Fruit fly (Drosophila melanogaster) whole organism, embryonic: ENCODE data around the gene wam.

Experiments
- Awh ChIP-seq: fragments of 200-800 bp; sonication (Bioruptor generic); IDR thresholded peaks from 2 replicates; pipeline ENCODE4, ENCODE4 v1.3.6; 2022; ENCODE audit warnings: missing biosample characterization, missing genetic modification characterization
- Blimp-1 ChIP-seq: fragments of 200-800 bp; sonication (Bioruptor generic); optimal IDR thresholded peaks from 3 replicates; lab custom pipeline; 2018; ENCODE audit warnings: missing biosample characterization, missing genetic modification characterization, mild to moderate bottlenecking, moderate library complexity, missing genetic modification reagents
- CG14710 ChIP-seq: fragments of 200-800 bp; sonication (Bioruptor generic); optimal IDR thresholded peaks from 3 replicates; lab custom pipeline; 2019; ENCODE audit warnings: missing biosample characterization, mild to moderate bottlenecking, missing genetic modification characterization, moderate library complexity
- CG15696 ChIP-seq: fragments of 200-800 bp; sonication (Bioruptor generic); optimal IDR thresholded peaks from 2 replicates; lab custom pipeline; 2019; ENCODE audit warnings: missing biosample characterization, mild to moderate bottlenecking, missing genetic modification characterization, moderate library complexity
- CG16863 ChIP-seq: fragments of 200-800 bp; sonication (Bioruptor generic); optimal IDR thresholded peaks from 3 replicates; lab custom pipeline; 2016; ENCODE audit warnings: missing biosample characterization, missing genetic modification characterization
- CG17328 ChIP-seq: fragments of 200-800 bp; sonication (Bioruptor generic); IDR thresholded peaks from 2 replicates; pipeline ENCODE4 v1.3.6; 2022; ENCODE audit warnings: missing biosample characterization, missing genetic modification characterization
- CG17829 ChIP-seq: fragments of 200-800 bp; optimal IDR thresholded peaks from 2 replicates; lab custom pipeline; 2019; ENCODE audit warnings: missing biosample characterization, mild to moderate bottlenecking, missing genetic modification characterization, moderate library complexity
- CG18262 ChIP-seq: fragments of 200-800 bp; optimal IDR thresholded peaks from 3 replicates; lab custom pipeline; 2019; ENCODE audit warnings: missing biosample characterization, mild to moderate bottlenecking, missing genetic modification characterization, moderate library complexity
- CG2712 ChIP-seq: fragments of 200-800 bp; optimal IDR thresholded peaks from 3 replicates; lab custom pipeline; 2019; ENCODE audit warnings: missing biosample characterization, mild to moderate bottlenecking, missing genetic modification characterization, moderate library complexity
- CG3995 ChIP-seq: fragments of 200-800 bp; sonication (Bioruptor generic); optimal IDR thresholded peaks from 3 replicates; lab custom pipeline; 2016; ENCODE audit warnings: missing biosample characterization, missing genetic modification characterization
- CG43689 ChIP-seq: fragments of 200-800 bp; sonication (Bioruptor generic); IDR thresholded peaks from 2 replicates; pipeline ENCODE4 v1.3.6; 2022; ENCODE audit warnings: missing biosample characterization, missing genetic modification characterization
- CG4820 ChIP-seq: fragments of 200-800 bp; sonication (Bioruptor generic); optimal IDR thresholded peaks from 3 replicates; lab custom pipeline; 2016; ENCODE audit warnings: missing biosample characterization, missing genetic modification characterization
- CG6689 ChIP-seq: fragments of 200-800 bp; sonication (Bioruptor generic); IDR thresholded peaks from 2 replicates; pipeline ENCODE4 v1.3.6; 2022; ENCODE audit warnings: missing biosample characterization, missing genetic modification characterization
- CG6765 ChIP-seq: fragments of 200-800 bp; sonication (Bioruptor generic); optimal IDR thresholded peaks from 3 replicates; lab custom pipeline; 2017; ENCODE audit warnings: missing biosample characterization, mild to moderate bottlenecking, missing genetic modification characterization
- CG7556 ChIP-seq: fragments of 200-800 bp; sonication (Bioruptor generic); optimal IDR thresholded peaks from 2 replicates; lab custom pipeline; 2017; ENCODE audit warnings: missing biosample characterization, mild to moderate bottlenecking, missing genetic modification characterization
- CG7839 ChIP-seq: fragments of 200-800 bp; sonication (Bioruptor generic); optimal IDR thresholded peaks from 3 replicates; lab custom pipeline; 2018; ENCODE audit warnings: missing biosample characterization, mild to moderate bottlenecking, missing genetic modification characterization, moderate library complexity
- CG8765 ChIP-seq: fragments of 200-800 bp; sonication (Bioruptor generic); IDR thresholded peaks from 2 replicates; pipeline ENCODE4 v1.3.6; 2022; ENCODE audit warnings: missing biosample characterization, missing genetic modification characterization
- CG9437 ChIP-seq: fragments of 200-800 bp; sonication (Bioruptor generic); optimal IDR thresholded peaks from 2 replicates; lab custom pipeline; 2018; ENCODE audit warnings: missing biosample characterization, mild to moderate bottlenecking, missing genetic modification characterization
- CG9817 ChIP-seq: fragments of 200-800 bp; sonication (Bioruptor generic); optimal IDR thresholded peaks from 2 replicates; lab custom pipeline; 2018; ENCODE audit warnings: missing biosample characterization, mild to moderate bottlenecking, missing genetic modification characterization, moderate library complexity
- Camta ChIP-seq: fragments of 200-800 bp; sonication (Bioruptor generic); optimal IDR thresholded peaks from 2 replicates; lab custom pipeline; 2016; ENCODE audit warnings: missing biosample characterization, missing genetic modification characterization
- D ChIP-seq, 2 experiments: fragments of 200-800 bp in 1 of 2; fragments of >200 bp in 1 of 2; sonication (Bioruptor generic) in 1 of 2; optimal IDR thresholded peaks; 2 replicates in 1 of 2; 3 replicates in 1 of 2; lab custom pipeline; 2017; ENCODE audit warnings: mild to moderate bottlenecking in 1 of 2, missing biosample characterization in 1 of 2, missing genetic modification characterization in 1 of 2, missing genetic modification reagents in 1 of 2
- Dref ChIP-seq: fragments of 200-800 bp; sonication (Bioruptor generic); IDR thresholded peaks from 2 replicates; pipeline ENCODE4 v1.3.6; 2022; ENCODE audit warnings: missing biosample characterization, missing genetic modification characterization
- Gug ChIP-seq: fragments of 200-800 bp; sonication (Bioruptor generic); IDR thresholded peaks from 4 replicates; pipeline ENCODE4 v1.3.6; 2022; ENCODE audit warnings: missing biosample characterization, missing genetic modification characterization
- HLH3B ChIP-seq: fragments of 200-800 bp; sonication (Bioruptor generic); IDR thresholded peaks from 2 replicates; pipeline ENCODE4 v1.3.6; 2022; ENCODE audit warnings: missing biosample characterization, missing genetic modification characterization
- NC2β ChIP-seq: fragments of 200-800 bp; sonication (Bioruptor generic); optimal IDR thresholded peaks from 2 replicates; lab custom pipeline; 2016; ENCODE audit warnings: missing biosample characterization, missing genetic modification characterization
- NK7.1 ChIP-seq: fragments of 200-800 bp; sonication (Bioruptor generic); optimal IDR thresholded peaks from 3 replicates; lab custom pipeline; 2016; ENCODE audit warnings: missing biosample characterization, missing genetic modification characterization
- Nf-YB ChIP-seq: fragments of 200-800 bp; sonication (Bioruptor generic); optimal IDR thresholded peaks from 3 replicates; lab custom pipeline; 2019; ENCODE audit warnings: missing biosample characterization, mild to moderate bottlenecking, missing genetic modification characterization, moderate library complexity
- Oli ChIP-seq: fragments of 200-800 bp; sonication (Bioruptor generic); optimal IDR thresholded peaks from 2 replicates; lab custom pipeline; 2018; ENCODE audit warnings: missing biosample characterization, mild to moderate bottlenecking, missing genetic modification characterization, moderate library complexity
- Spps ChIP-seq: fragments of 200-800 bp; sonication (Bioruptor generic); optimal IDR thresholded peaks from 2 replicates; lab custom pipeline; 2018; ENCODE audit warnings: missing biosample characterization, mild to moderate bottlenecking, missing genetic modification characterization
- Xbp1 ChIP-seq: fragments of 200-800 bp; sonication (Bioruptor generic); optimal IDR thresholded peaks from 3 replicates; lab custom pipeline; 2016; ENCODE audit warnings: missing biosample characterization, mild to moderate bottlenecking, missing genetic modification characterization
- ase ChIP-seq: fragments of 200-800 bp; sonication (Bioruptor generic); IDR thresholded peaks from 3 replicates; pipeline ENCODE4 v1.3.6; 2022; ENCODE audit warnings: missing biosample characterization, missing genetic modification characterization
- az2 ChIP-seq: fragments of 200-800 bp; sonication (Bioruptor generic); optimal IDR thresholded peaks from 3 replicates; lab custom pipeline; 2016; ENCODE audit warnings: missing biosample characterization, missing genetic modification characterization
- chif ChIP-seq, 2 experiments: fragments of 200-800 bp; sonication (Bioruptor generic); optimal IDR thresholded peaks; 3 replicates each; lab custom pipeline; 2016; ENCODE audit warnings: missing biosample characterization in 2 of 2, missing genetic modification characterization in 2 of 2
- dmrt11E ChIP-seq: fragments of 200-800 bp; sonication (Bioruptor generic); optimal IDR thresholded peaks from 3 replicates; lab custom pipeline; 2018; ENCODE audit warnings: missing biosample characterization, mild to moderate bottlenecking, missing genetic modification characterization, moderate library complexity
- gem ChIP-seq: fragments of 200-800 bp; sonication (Bioruptor generic); optimal IDR thresholded peaks from 2 replicates; lab custom pipeline; 2019; ENCODE audit warnings: missing biosample characterization, mild to moderate bottlenecking, missing genetic modification characterization, moderate library complexity
- gsb-n ChIP-seq: fragments of 200-800 bp; sonication (Bioruptor generic); optimal IDR thresholded peaks from 3 replicates; lab custom pipeline; 2018; ENCODE audit warnings: missing biosample characterization, mild to moderate bottlenecking, missing genetic modification characterization
- kni ChIP-seq: fragments of 200-800 bp; sonication (Bioruptor generic); optimal IDR thresholded peaks from 3 replicates; lab custom pipeline; 2017; ENCODE audit warnings: mild to moderate bottlenecking, missing biosample characterization, missing genetic modification reagents, missing genetic modification characterization
- lola ChIP-seq, 3 experiments: fragments of >200 bp in 2 of 3; fragments of 200-800 bp in 1 of 3; sonication (Bioruptor generic) in 1 of 3; optimal IDR thresholded peaks; 2 replicates each; lab custom pipeline; 2017 to 2019; ENCODE audit warnings: missing biosample characterization in 3 of 3, missing genetic modification characterization in 3 of 3, mild to moderate bottlenecking in 1 of 3, moderate library complexity in 1 of 3
- lov ChIP-seq, 2 experiments: fragments of 200-800 bp in 1 of 2; fragments of >200 bp in 1 of 2; sonication (Bioruptor generic) in 1 of 2; IDR thresholded peaks in 1 of 2; optimal IDR thresholded peaks in 1 of 2; 2 replicates in 1 of 2; 3 replicates in 1 of 2; pipeline versions ENCODE4 v1.3.6 to Lab custom; 2017 to 2022; ENCODE audit warnings: missing biosample characterization in 1 of 2, missing genetic modification characterization in 1 of 2
- nerfin-1 ChIP-seq: fragments of 200-800 bp; sonication (Bioruptor generic); optimal IDR thresholded peaks from 3 replicates; lab custom pipeline; 2019; ENCODE audit warnings: missing biosample characterization, mild to moderate bottlenecking, missing genetic modification characterization, moderate library complexity
- pan ChIP-seq, 4 experiments: fragments of >200 bp in 3 of 4; fragments of 200-800 bp in 1 of 4; sonication (Bioruptor generic) in 1 of 4; optimal IDR thresholded peaks in 3 of 4; IDR thresholded peaks in 1 of 4; 2 replicates each; pipeline versions ENCODE4 v1.3.6 to Lab custom; 2017 to 2022; ENCODE audit warnings: missing biosample characterization in 2 of 4, missing genetic modification characterization in 2 of 4, mixed read lengths in 1 of 4
- prd ChIP-seq, 3 experiments: fragments of >200 bp in 2 of 3; fragments of 200-800 bp in 1 of 3; sonication (Bioruptor generic) in 1 of 3; optimal IDR thresholded peaks in 2 of 3; IDR thresholded peaks in 1 of 3; 2 replicates in 2 of 3; 3 replicates in 1 of 3; pipeline versions ENCODE4 v1.3.6 to Lab custom; 2017 to 2022; ENCODE audit warnings: missing biosample characterization in 1 of 3, missing genetic modification characterization in 1 of 3
- pros ChIP-seq: fragments of 200-800 bp; sonication (Bioruptor generic); optimal IDR thresholded peaks from 3 replicates; lab custom pipeline; 2019; ENCODE audit warnings: missing biosample characterization, mild to moderate bottlenecking, missing genetic modification characterization, moderate library complexity
- sens ChIP-seq: fragments of 200-800 bp; sonication (Bioruptor generic); peaks from one replicate; lab custom pipeline; 2016; ENCODE audit warnings: missing biosample characterization, missing genetic modification characterization
- unpg ChIP-seq: fragments of 200-800 bp; sonication (Bioruptor generic); optimal IDR thresholded peaks from 3 replicates; lab custom pipeline; 2018; ENCODE audit warnings: missing biosample characterization, mild to moderate bottlenecking, missing genetic modification characterization, moderate library complexity
- zen ChIP-seq: fragments of 200-800 bp; sonication (Bioruptor generic); optimal IDR thresholded peaks from 3 replicates; lab custom pipeline; 2018; ENCODE audit warnings: missing biosample characterization, mild to moderate bottlenecking, missing genetic modification characterization, moderate library complexity
- zfh1 ChIP-seq: fragments of 200-800 bp; sonication (Bioruptor generic); IDR thresholded peaks from 3 replicates; pipeline ENCODE4 v1.3.6; 2022; ENCODE audit warnings: missing biosample characterization, missing genetic modification characterization

wam gene

dm6 chr3R:23303297-23303696, 15.4 kb upstream of the wam start (continued):
- TF ChIP-seq D (optimal IDR thresholded peaks at IDR 0.05; lab: Kevin White, UChicago), result no peak
- peak; percentile 21 for TF ChIP-seq D (GFP tag; optimal IDR thresholded peaks at IDR 0.05; lab: Kevin White, UChicago)
- no peak for TF ChIP-seq lov (optimal IDR thresholded peaks at IDR 0.05; lab: Kevin White, UChicago)
- peak; percentile 60; the same call in 1 of the 3 replicates for TF ChIP-seq lov (GFP tag; IDR thresholded peaks at IDR 0.05; lab: Robert Waterston, UW)
- peak; percentile 8 for TF ChIP-seq CG4820 (GFP tag; lab: Kevin White, UChicago)
- TF ChIP-seq chif (GFP tag; optimal IDR thresholded peaks at IDR 0.05; lab: Kevin White, UChicago), result peak in 1 of 2 experiments; percentile 46
- no peak for TF ChIP-seq CG9817 (tag; lab: Kevin White, UChicago)
- TF ChIP-seq prd (optimal IDR thresholded peaks at IDR 0.05; lab: Kevin White, UChicago), result no peak
- peak; percentile 77; the same call in 2 of the 3 replicates for TF ChIP-seq prd (GFP tag; IDR thresholded peaks at IDR 0.05; lab: Robert Waterston, UW)
- peak; percentile 70 for TF ChIP-seq CG18262 (tag; lab: Kevin White, UChicago)
- TF ChIP-seq Spps (tag; lab: Kevin White, UChicago), result peak; percentile 19
- peak; percentile 53 for TF ChIP-seq CG17829 (tag; lab: Kevin White, UChicago)
- peak; percentile 83 for TF ChIP-seq sens (GFP tag; lab: Kevin White, UChicago)
- TF ChIP-seq CG2712, result peak; percentile 76
- no peak for TF ChIP-seq CG6765
- TF ChIP-seq pros, result peak; percentile 29
- no peak for TF ChIP-seq Awh (GFP tag; lab: Robert Waterston, UW)
- TF ChIP-seq CG17328 (GFP tag; lab: Robert Waterston, UW), result 0 out of 2 replicates have a peak, but pooled peaks have one; percentile 28
- TF ChIP-seq CG8765, result peak; percentile 59; the same call in 1 of the 2 replicates
- TF ChIP-seq CG14710 (tag; lab: Kevin White, UChicago), result peak; percentile 42
- peak; percentile 4 for TF ChIP-seq CG7839 (tag; lab: Kevin White, UChicago)
- TF ChIP-seq unpg (GFP tag; lab: Kevin White, UChicago), result peak; percentile 33
- TF ChIP-seq lola (GFP tag; optimal IDR thresholded peaks at IDR 0.05; lab: Kevin White, UChicago), result peak in 1 of 3 experiments; percentile 67
- TF ChIP-seq nerfin-1 (tag; lab: Kevin White, UChicago), result peak; percentile 86
- no peak for TF ChIP-seq kni (GFP tag; lab: Kevin White, UChicago)
- TF ChIP-seq CG9437, result no peak
- no peak for TF ChIP-seq CG3995
- peak; percentile 30 for TF ChIP-seq az2 (GFP tag; lab: Kevin White, UChicago)
- TF ChIP-seq dmrt11E, result peak; percentile 83
- peak; percentile 3 for TF ChIP-seq Xbp1 (GFP tag; lab: Kevin White, UChicago)
- TF ChIP-seq Gug, result no peak
- peak; percentile 23 for TF ChIP-seq Blimp-1
- TF ChIP-seq Nf-YB (GFP tag; lab: Kevin White, UChicago), result peak; percentile 59
- no peak for TF ChIP-seq Camta (GFP tag; lab: Kevin White, UChicago)
- TF ChIP-seq gsb-n (tag; lab: Kevin White, UChicago), result peak; percentile 42
- TF ChIP-seq zen (tag; lab: Kevin White, UChicago), result peak; percentile 38
- peak; percentile 53 for TF ChIP-seq gem
- TF ChIP-seq pan (optimal IDR thresholded peaks at IDR 0.05; lab: Kevin White, UChicago), result no peak
- peak in 1 of 2 experiments; percentile 40 for TF ChIP-seq pan (GFP tag; optimal IDR thresholded peaks at IDR 0.05 in 1 of 2, IDR thresholded peaks at IDR 0.05 in 1 of 2)
- TF ChIP-seq HLH3B (GFP tag; lab: Robert Waterston, UW), result no peak
- peak; percentile 71; the same call in 2 of the 3 replicates for TF ChIP-seq zfh1
- TF ChIP-seq Dref (GFP tag; lab: Robert Waterston, UW), result no peak
- TF ChIP-seq CG6689 (GFP tag; lab: Robert Waterston, UW), result 0 out of 2 replicates have a peak, but pooled peaks have one; percentile 31
- no peak for TF ChIP-seq NK7.1 (GFP tag; lab: Kevin White, UChicago)
- peak; percentile 22 for TF ChIP-seq CG7556 (GFP tag; lab: Kevin White, UChicago)
- 0 out of 3 replicates have a peak, but pooled peaks have one; percentile 15 for TF ChIP-seq ase (GFP tag; lab: Robert Waterston, UW)
- no peak for TF ChIP-seq CG43689 (GFP tag; lab: Robert Waterston, UW)
- TF ChIP-seq NC2β (GFP tag; lab: Kevin White, UChicago), result peak; percentile 44
- no peak for TF ChIP-seq Oli (tag; lab: Kevin White, UChicago)
- TF ChIP-seq CG16863, result peak; percentile 32
- peak; percentile 68 for TF ChIP-seq CG15696 (tag; lab: Kevin White, UChicago)
